Worm (Caenorhabditis elegans): Measurements from ENCODE around the gene K05F6.10.

ce11 chrII:1561863-1562262 is 14.1 kb downstream of the K05F6.10 start, which contains the start of gene K05F6.14:
- TF ChIP-seq elt-3 (tag; optimal IDR thresholded peaks at IDR 0.05): no peak
- TF ChIP-seq nhr-12 (tag; optimal IDR thresholded peaks at IDR 0.05): no peak
- TF ChIP-seq lsy-12 (tag; optimal IDR thresholded peaks at IDR 0.05): no peak
- no peak for TF ChIP-seq ama-1 (optimal IDR thresholded peaks at IDR 0.05)
- TF ChIP-seq unc-39 (tag; optimal IDR thresholded peaks at IDR 0.05): no peak
- TF ChIP-seq lin-39 (tag; optimal IDR thresholded peaks at IDR 0.05): no peak
- no peak for TF ChIP-seq aly-2 (tag; optimal IDR thresholded peaks at IDR 0.05)
- TF ChIP-seq fkh-10 (GFP tag; optimal IDR thresholded peaks at IDR 0.05): no peak
- TF ChIP-seq pha-4 (tag; optimal IDR thresholded peaks at IDR 0.05): no peak
- no peak for TF ChIP-seq zag-1 (tag; optimal IDR thresholded peaks at IDR 0.05)

All from whole organism, L3 larva.